Fruit fly (Drosophila melanogaster) whole organism, pupa: ENCODE data around the gene CG3213.
A peak's percentile ranks its signal among the peaks of the same experiment; 100 is the strongest.

Experiments used
- CG10348 ChIP-seq: fragments of 200-800 bp; sonication (Bioruptor generic); IDR thresholded peaks from 2 replicates; pipeline ENCODE4 v1.3.6; 2022; ENCODE audit warnings: missing biosample characterization, missing genetic modification characterization
- CG12605 ChIP-seq: fragments of 200-800 bp; sonication (Bioruptor generic); IDR thresholded peaks from 2 replicates; pipeline ENCODE4 v1.3.6; 2022; ENCODE audit warnings: missing biosample characterization, missing genetic modification characterization
- CG13204 ChIP-seq: fragments of 200-800 bp; sonication (Bioruptor generic); optimal IDR thresholded peaks from 2 replicates; lab custom pipeline; 2018; ENCODE audit warnings: missing biosample characterization, mild to moderate bottlenecking, missing genetic modification characterization, moderate library complexity
- CG14655 ChIP-seq: fragments of 200-800 bp; sonication (Bioruptor generic); optimal IDR thresholded peaks from 3 replicates; lab custom pipeline; 2017; ENCODE audit warnings: mild to moderate bottlenecking, missing biosample characterization, missing genetic modification reagents, missing genetic modification characterization
- CG15710 ChIP-seq: fragments of 200-800 bp; sonication (Bioruptor generic); optimal IDR thresholded peaks from 2 replicates; lab custom pipeline; 2018; ENCODE audit warnings: missing biosample characterization, mild to moderate bottlenecking, missing genetic modification characterization, moderate library complexity
- CG17806 ChIP-seq: fragments of 200-800 bp; sonication (Bioruptor generic); optimal IDR thresholded peaks from 2 replicates; lab custom pipeline; 2018; ENCODE audit warnings: missing biosample characterization, mild to moderate bottlenecking, missing genetic modification characterization, moderate library complexity
- CG32121 ChIP-seq: fragments of 200-800 bp; sonication (Bioruptor generic); IDR thresholded peaks from 2 replicates; pipeline ENCODE4 v1.3.6; 2022; ENCODE audit warnings: missing biosample characterization, missing genetic modification characterization
- CG34367 ChIP-seq: fragments of 200-800 bp; sonication (Bioruptor generic); optimal IDR thresholded peaks from 2 replicates; lab custom pipeline; 2018; ENCODE audit warnings: missing biosample characterization, mild to moderate bottlenecking, missing genetic modification characterization
- CG4496 ChIP-seq: fragments of 200-800 bp; sonication (Bioruptor generic); IDR thresholded peaks from 3 replicates; pipeline ENCODE4 v1.3.6; 2022; ENCODE audit warnings: missing biosample characterization, missing genetic modification characterization
- CG8159 ChIP-seq: fragments of 200-800 bp; sonication (Bioruptor generic); optimal IDR thresholded peaks from 3 replicates; lab custom pipeline; 2018; ENCODE audit warnings: missing biosample characterization, mild to moderate bottlenecking, missing genetic modification characterization, moderate library complexity
- CG8301 ChIP-seq: fragments of 200-800 bp; sonication (Bioruptor generic); optimal IDR thresholded peaks from 2 replicates; lab custom pipeline; 2018; ENCODE audit warnings: missing biosample characterization, mild to moderate bottlenecking, missing genetic modification characterization
- CG9948 ChIP-seq: fragments of 200-800 bp; sonication (Bioruptor generic); optimal IDR thresholded peaks from 2 replicates; lab custom pipeline; 2018; ENCODE audit warnings: missing biosample characterization, mild to moderate bottlenecking, missing genetic modification characterization, moderate library complexity
- D1 ChIP-seq: fragments of 200-800 bp; sonication (Bioruptor generic); optimal IDR thresholded peaks from 2 replicates; lab custom pipeline; 2018; ENCODE audit warnings: missing biosample characterization, mild to moderate bottlenecking, missing genetic modification characterization, moderate library complexity
- EcR ChIP-seq: fragments of 200-800 bp; sonication (Bioruptor generic); optimal IDR thresholded peaks from 3 replicates; lab custom pipeline; 2019; ENCODE audit warnings: missing biosample characterization, missing genetic modification characterization, mild to moderate bottlenecking, moderate library complexity, missing genetic modification reagents
- Ets98B ChIP-seq: fragments of 200-800 bp; sonication (Bioruptor generic); IDR thresholded peaks from 2 replicates; pipeline ENCODE4 v1.3.6; 2022; ENCODE audit warnings: missing biosample characterization, missing genetic modification characterization
- Pif1A ChIP-seq: fragments of 200-800 bp; sonication (Bioruptor generic); optimal IDR thresholded peaks from 3 replicates; lab custom pipeline; 2016; ENCODE audit warnings: missing biosample characterization, missing genetic modification characterization
- Pif1B ChIP-seq: fragments of 200-800 bp; sonication (Bioruptor generic); optimal IDR thresholded peaks from 3 replicates; lab custom pipeline; 2016; ENCODE audit warnings: missing biosample characterization, missing genetic modification characterization
- Snoo ChIP-seq: fragments of 200-800 bp; sonication (Bioruptor generic); optimal IDR thresholded peaks from 3 replicates; lab custom pipeline; 2017; ENCODE audit warnings: missing biosample characterization, mild to moderate bottlenecking, missing genetic modification characterization, inconsistent platforms
- fd96Ca ChIP-seq: fragments of 200-800 bp; sonication (Bioruptor generic); IDR thresholded peaks from 3 replicates; pipeline ENCODE4 v1.3.6; 2022; ENCODE audit warnings: missing biosample characterization, missing genetic modification characterization
- gl ChIP-seq: fragments of 200-800 bp; sonication (Bioruptor generic); optimal IDR thresholded peaks from 2 replicates; lab custom pipeline; 2018; ENCODE audit warnings: missing biosample characterization, mild to moderate bottlenecking, missing genetic modification characterization
- rn ChIP-seq: fragments of 200-800 bp; sonication (Bioruptor generic); IDR thresholded peaks from 2 replicates; pipeline ENCODE4 v1.3.6; 2022; ENCODE audit warnings: missing biosample characterization, missing genetic modification characterization

Gene CG3213

DNA sequence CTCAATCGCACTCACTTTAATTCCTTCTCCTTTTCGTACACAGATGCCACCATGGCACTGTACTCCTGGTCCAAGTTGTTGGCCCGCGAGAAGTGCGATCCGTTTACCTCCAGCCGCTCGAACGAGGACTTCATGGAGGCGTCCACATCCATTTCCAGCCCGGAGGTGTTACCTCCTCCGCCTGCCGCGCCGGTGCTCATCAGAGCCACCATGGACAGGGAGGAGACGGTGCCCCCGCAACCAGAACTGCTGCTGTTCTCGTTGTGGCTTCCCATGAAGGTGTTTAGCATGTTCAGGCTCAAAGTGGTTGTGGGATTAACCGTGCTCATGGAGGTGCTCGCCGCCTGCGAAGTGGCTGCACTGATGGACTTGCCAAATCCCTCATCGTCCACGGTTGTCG is 24.0 kb downstream of the CG3213 start:
- TF ChIP-seq CG34367 (tag; lab: Kevin White, UChicago) (no peak), CG9948 (no peak), Pif1B (GFP tag; lab: Kevin White, UChicago) (no peak), Snoo (tag; lab: Kevin White, UChicago) (no peak), CG8301 (tag; lab: Kevin White, UChicago) (no peak), CG15710 (tag; lab: Kevin White, UChicago) (no peak), CG13204 (no peak), D1 (no peak), CG32121 (GFP tag; lab: Robert Waterston, UW) (no peak), CG8159 (tag; lab: Kevin White, UChicago) (no peak), gl (tag; lab: Kevin White, UChicago) (no peak), Pif1A (no peak), CG4496 (GFP tag; lab: Robert Waterston, UW) (no peak), CG14655 (GFP tag; lab: Kevin White, UChicago) (no peak), EcR (GFP tag; lab: Kevin White, UChicago) (no peak), CG17806 (tag; lab: Kevin White, UChicago) (no peak)

DNA sequence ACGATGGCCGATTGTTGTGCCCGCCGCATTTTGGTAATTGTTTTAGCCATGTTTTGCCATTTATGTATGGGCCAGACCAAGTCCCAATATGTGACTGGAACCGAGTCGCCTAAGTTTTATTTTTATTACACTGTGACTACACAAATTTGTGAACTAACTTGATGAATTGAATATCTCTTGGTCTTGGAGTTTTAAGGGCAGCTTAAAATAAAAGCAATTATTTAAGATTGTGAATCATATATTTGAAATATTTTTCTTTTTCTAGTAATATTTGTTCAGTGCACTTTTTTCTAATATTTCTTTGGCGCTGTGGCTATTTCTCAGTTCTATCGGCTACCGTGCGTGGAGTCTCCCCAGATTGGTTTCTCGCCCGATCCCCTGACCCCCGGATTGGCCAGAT is 26.0 kb downstream of the CG3213 start:
- peak; percentile 48; the same call in 1 of the 2 replicates for TF ChIP-seq CG32121 (GFP tag; lab: Robert Waterston, UW)
- TF ChIP-seq Pif1B (GFP tag; lab: Kevin White, UChicago), result no peak
- no peak for TF ChIP-seq Pif1A
- TF ChIP-seq CG13204, result no peak
- no peak for TF ChIP-seq CG15710 (tag; lab: Kevin White, UChicago)
- TF ChIP-seq CG34367 (tag; lab: Kevin White, UChicago), result no peak
- TF ChIP-seq CG8159 (tag; lab: Kevin White, UChicago), result no peak
- no peak; the same call in 2 of the 3 replicates for TF ChIP-seq CG4496 (GFP tag; lab: Robert Waterston, UW)
- no peak for TF ChIP-seq CG14655 (GFP tag; lab: Kevin White, UChicago)
- TF ChIP-seq CG8301 (tag; lab: Kevin White, UChicago), result peak; percentile 2
- TF ChIP-seq CG12605 (GFP tag; lab: Robert Waterston, UW), result peak; percentile 33; the same call in 1 of the 2 replicates
- no peak for TF ChIP-seq EcR (GFP tag; lab: Kevin White, UChicago)
- TF ChIP-seq CG9948, result no peak
- no peak for TF ChIP-seq CG10348 (GFP tag; lab: Robert Waterston, UW)
- TF ChIP-seq gl (tag; lab: Kevin White, UChicago), result no peak
- TF ChIP-seq rn (GFP tag; lab: Robert Waterston, UW), result no peak
- no peak for TF ChIP-seq fd96Ca (GFP tag; lab: Robert Waterston, UW)
- TF ChIP-seq Snoo (tag; lab: Kevin White, UChicago), result no peak
- no peak for TF ChIP-seq CG17806 (tag; lab: Kevin White, UChicago)
- no peak for TF ChIP-seq Ets98B (GFP tag; lab: Robert Waterston, UW)
- TF ChIP-seq D1, result no peak

DNA sequence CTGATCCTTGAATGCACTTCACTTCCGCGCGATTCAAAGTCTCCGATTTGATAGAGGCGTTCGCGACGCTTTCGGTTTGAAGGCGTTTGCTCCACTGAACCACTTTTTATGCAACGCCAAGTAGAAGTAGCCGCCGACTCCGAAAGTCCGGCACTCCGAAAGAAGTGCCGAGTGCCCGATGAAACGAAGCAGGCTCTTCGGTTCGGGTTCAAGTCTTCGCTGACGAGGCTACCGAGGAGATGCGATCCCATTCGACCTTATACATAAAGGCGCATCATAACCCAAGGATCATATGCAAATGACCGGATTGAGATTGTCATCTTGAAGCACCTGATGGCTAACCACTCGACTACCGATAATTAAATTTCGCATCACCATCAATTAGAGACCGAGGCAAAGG is 28.5 kb downstream of the CG3213 start, which contains the start of gene CG15414:
TSS of gene CG15414 (minus strand) at position 101 of the 400 bp plus-strand sequence.
- TF ChIP-seq CG4496 (GFP tag; lab: Robert Waterston, UW) (peak; percentile 53; the same call in 2 of the 3 replicates), CG14655 (GFP tag; lab: Kevin White, UChicago) (no peak)

DNA sequence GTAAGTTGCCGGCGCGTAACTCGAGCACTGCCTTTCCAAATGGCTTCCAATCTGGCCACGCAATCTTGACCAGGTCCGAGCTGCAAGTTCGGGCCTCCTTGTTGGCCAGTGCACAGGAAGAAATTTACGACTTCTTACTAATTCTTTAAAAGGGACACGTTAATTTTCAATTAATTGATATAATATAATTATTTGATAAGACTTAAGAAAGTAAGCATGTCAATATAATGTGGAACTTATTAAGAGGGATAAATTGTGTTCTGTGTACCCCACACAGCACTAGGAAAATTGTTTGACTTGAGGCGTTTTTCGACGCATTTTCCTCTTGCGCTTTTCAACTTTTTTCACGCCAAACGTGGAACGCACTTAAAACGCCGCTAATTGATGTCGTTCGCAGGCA is 33.9 kb downstream of the CG3213 start:
- TF ChIP-seq CG4496 (GFP tag; lab: Robert Waterston, UW) (0 out of 3 replicates have a peak, but pooled peaks have one; percentile 41), CG9948 (no peak), CG32121 (GFP tag; lab: Robert Waterston, UW) (0 out of 2 replicates have a peak, but pooled peaks have one; percentile 9), Pif1A (no peak), CG8301 (tag; lab: Kevin White, UChicago) (peak; percentile 40), fd96Ca (GFP tag; lab: Robert Waterston, UW) (0 out of 3 replicates have a peak, but pooled peaks have one; percentile 27), CG14655 (GFP tag; lab: Kevin White, UChicago) (peak; percentile 44), CG12605 (GFP tag; lab: Robert Waterston, UW) (peak; percentile 53; the same call in 1 of the 2 replicates), Ets98B (GFP tag; lab: Robert Waterston, UW) (peak; percentile 7; the same call in 1 of the 2 replicates)

DNA sequence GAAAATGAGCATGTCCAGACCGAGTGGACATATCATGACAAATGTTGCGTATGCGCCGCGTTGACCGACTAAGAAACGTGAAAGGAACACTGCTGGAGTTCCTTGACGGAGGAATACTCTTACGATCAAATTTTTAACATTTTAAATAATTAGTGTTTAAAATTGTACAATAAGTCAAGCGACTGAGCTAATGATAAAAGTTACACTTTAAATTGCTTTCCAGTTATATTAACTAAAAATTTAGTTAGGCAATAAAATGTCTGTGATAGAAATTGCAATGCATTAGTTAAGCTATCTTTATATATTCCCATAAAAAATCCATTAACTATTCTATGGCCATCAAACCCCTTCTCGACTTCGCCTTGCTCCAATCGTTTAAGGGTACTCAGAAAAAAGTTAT is 34.7 kb downstream of the CG3213 start:
- TF ChIP-seq CG14655 (GFP tag; lab: Kevin White, UChicago) (peak; percentile 2), CG12605 (GFP tag; lab: Robert Waterston, UW) (no peak), CG32121 (GFP tag; lab: Robert Waterston, UW) (no peak), CG8301 (tag; lab: Kevin White, UChicago) (no peak)

DNA sequence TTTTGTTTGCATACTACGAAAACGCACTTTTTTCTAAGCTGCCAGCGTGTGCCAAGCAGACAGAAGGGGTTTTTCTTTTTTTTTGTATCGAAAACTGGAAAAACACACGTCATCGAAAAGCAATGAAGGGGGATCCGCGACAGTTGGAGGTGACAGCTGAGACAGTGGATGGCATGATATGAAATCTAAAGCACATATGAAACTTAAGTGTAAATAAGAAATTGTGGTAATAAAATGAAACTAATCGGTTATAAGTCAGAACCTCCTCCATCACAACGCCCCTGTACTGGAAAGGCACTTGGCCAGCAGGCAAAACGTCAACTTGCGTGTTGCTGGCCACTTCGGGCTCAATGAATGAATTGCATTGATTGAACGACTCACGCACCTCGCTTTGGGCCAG is 35.8 kb downstream of the CG3213 start:
- TF ChIP-seq CG17806 (tag; lab: Kevin White, UChicago) (no peak), Snoo (tag; lab: Kevin White, UChicago) (no peak), Ets98B (GFP tag; lab: Robert Waterston, UW) (peak; percentile 35; the same call in 1 of the 2 replicates), CG32121 (GFP tag; lab: Robert Waterston, UW) (peak; percentile 44; the same call in 1 of the 2 replicates), CG8301 (tag; lab: Kevin White, UChicago) (no peak), CG12605 (GFP tag; lab: Robert Waterston, UW) (no peak), Pif1A (no peak), CG4496 (GFP tag; lab: Robert Waterston, UW) (no peak), CG10348 (GFP tag; lab: Robert Waterston, UW) (0 out of 2 replicates have a peak, but pooled peaks have one; percentile 18), Pif1B (GFP tag; lab: Kevin White, UChicago) (no peak), CG9948 (no peak), gl (tag; lab: Kevin White, UChicago) (no peak), CG34367 (tag; lab: Kevin White, UChicago) (no peak), D1 (no peak)
